Worm (Caenorhabditis elegans): ENCODE results near the gene F33G12.7.

F33G12.7 gene

DNA sequence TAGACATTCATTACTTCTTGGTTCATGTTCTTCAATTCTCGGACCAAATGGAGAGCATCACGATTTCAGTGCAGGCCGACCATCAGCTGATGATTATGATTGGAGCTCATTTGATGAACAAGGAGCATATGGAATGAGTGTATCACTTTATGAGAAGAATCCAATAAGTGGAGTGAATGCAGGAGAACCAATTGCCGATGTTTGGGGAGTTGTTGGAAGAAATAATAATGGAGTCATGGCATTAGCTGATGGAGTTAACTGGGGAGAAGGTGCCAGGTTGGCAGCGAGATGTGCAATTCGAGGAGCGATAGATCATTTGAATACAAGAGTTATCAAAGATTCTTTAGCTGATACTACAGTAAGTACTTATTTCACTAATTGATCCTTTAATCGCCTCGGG is 10.3 kb upstream of the F33G12.7 start:
- TF ChIP-seq ama-1 (optimal IDR thresholded peaks at IDR 0.05), result no peak

DNA sequence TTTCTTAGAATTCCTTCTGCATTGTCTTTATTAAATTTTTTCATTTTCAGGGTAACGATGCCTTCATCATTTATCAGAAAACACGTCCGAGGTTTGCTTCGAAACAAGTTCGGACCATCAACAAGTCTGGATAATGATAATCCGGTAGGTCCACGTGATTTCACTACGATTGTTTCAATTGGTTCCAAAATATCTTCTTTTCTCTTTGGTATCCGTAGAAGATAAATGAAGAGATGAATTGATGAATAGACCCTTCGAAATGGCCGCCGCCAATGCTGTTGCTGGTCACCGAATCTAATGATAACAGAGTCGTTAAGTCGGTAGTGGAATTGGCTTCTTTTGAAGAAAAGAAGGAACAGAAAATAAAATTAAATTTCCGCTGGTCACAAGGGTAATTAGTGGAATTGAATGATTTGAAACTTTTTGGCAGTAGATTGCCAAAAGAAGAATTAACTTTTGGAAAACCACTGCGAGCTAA is 9.4 kb upstream of the F33G12.7 start, which contains the start of gene F33G12.6:
Gene F33G12.6, plus strand, starts transcription at position 51 of the 478 bp plus-strand sequence.
- TF ChIP-seq hnd-1 (tag; optimal IDR thresholded peaks at IDR 0.05) (no peak), sea-1 (GFP tag; conservative IDR thresholded peaks at IDR 0.05) (no peak), F13C5.2 (tag; optimal IDR thresholded peaks at IDR 0.05) (no peak), ama-1 (optimal IDR thresholded peaks at IDR 0.05) (no peak), tbx-11 (GFP tag; IDR thresholded peaks at IDR 0.05) (no peak), scrt-1 (GFP tag; IDR thresholded peaks at IDR 0.05) (no peak), aly-1 (tag; optimal IDR thresholded peaks at IDR 0.05) (no peak), flt-1 (GFP tag; IDR thresholded peaks at IDR 0.05) (no peak), B0310.2 (tag; optimal IDR thresholded peaks at IDR 0.05) (no peak)

DNA sequence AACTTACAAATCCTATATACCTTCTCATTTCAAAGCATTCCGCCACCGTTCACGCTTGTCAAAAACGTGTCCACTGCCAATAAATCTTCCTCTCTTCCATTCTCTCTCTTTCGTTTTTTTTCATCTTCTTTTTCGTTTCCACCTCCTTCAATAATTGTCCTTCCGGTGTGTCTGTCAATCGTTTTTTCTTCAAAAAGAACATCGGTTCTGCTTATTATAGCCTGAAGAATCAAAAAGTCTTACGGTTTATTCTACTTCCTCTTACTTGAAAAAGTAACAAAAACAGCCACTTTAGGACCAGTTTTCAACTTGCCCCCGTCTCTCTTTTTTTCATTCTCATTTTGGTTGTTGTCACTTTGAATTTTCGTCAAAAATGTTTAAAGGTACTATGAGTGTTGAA is 8.8 kb upstream of the F33G12.7 start:
- no peak for TF ChIP-seq pes-1 (GFP tag; IDR thresholded peaks at IDR 0.05)
- TF ChIP-seq ceh-13 (GFP tag; optimal IDR thresholded peaks at IDR 0.05), result no peak
- no peak for TF ChIP-seq tbx-37 (GFP tag; conservative IDR thresholded peaks at IDR 0.05)
- TF ChIP-seq ama-1 (optimal IDR thresholded peaks at IDR 0.05), result no peak
- TF ChIP-seq hmbx-1 (tag; optimal IDR thresholded peaks at IDR 0.05), result no peak
- no peak for TF ChIP-seq tra-4 (tag; optimal IDR thresholded peaks at IDR 0.05)
- no peak for TF ChIP-seq tbx-11 (GFP tag; IDR thresholded peaks at IDR 0.05)
- TF ChIP-seq aly-1 (tag; optimal IDR thresholded peaks at IDR 0.05), result no peak
- no peak for TF ChIP-seq flt-1 (GFP tag; IDR thresholded peaks at IDR 0.05)
- no peak for TF ChIP-seq sea-1 (GFP tag; conservative IDR thresholded peaks at IDR 0.05)
- TF ChIP-seq hmg-4 (GFP tag; optimal IDR thresholded peaks at IDR 0.05), result no peak
- TF ChIP-seq B0310.2 (tag; optimal IDR thresholded peaks at IDR 0.05), result no peak
- no peak for TF ChIP-seq scrt-1 (GFP tag; IDR thresholded peaks at IDR 0.05)
- no peak for TF ChIP-seq ets-7 (tag; optimal IDR thresholded peaks at IDR 0.05)
- TF ChIP-seq hnd-1 (tag; optimal IDR thresholded peaks at IDR 0.05), result no peak
- no peak for TF ChIP-seq F13C5.2 (tag; optimal IDR thresholded peaks at IDR 0.05)
- no peak for TF ChIP-seq ceh-36 (tag; optimal IDR thresholded peaks at IDR 0.05)

DNA sequence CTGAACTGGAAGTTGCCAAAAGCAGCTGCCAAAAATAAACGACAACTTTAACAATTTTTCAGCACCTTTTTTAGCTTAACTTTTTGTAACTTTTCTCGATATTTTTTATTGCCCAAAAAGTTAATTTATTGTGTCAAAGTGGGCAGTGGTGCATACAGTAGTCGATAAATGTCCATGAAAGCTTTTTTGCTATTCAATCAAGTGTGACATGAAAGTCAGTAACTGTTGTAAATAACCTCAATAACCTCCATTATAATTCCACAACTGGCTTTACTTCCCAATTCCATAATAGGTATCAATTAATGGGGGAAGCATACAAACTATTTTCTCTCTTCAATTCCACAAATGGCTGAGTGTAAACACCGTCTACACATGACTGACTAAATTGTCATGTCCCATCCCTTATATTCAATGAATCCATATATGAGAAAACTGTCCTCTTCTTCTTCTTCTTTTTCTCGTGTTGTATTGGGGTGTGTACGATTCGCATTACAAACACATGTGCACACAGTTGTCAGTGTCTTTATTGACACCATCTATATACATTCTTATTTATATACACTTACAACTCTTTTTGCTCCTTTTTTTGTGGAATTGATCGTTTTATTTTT is 7.8 kb upstream of the F33G12.7 start:
- no peak for TF ChIP-seq tbx-11 (GFP tag; IDR thresholded peaks at IDR 0.05)
- TF ChIP-seq pes-1 (GFP tag; IDR thresholded peaks at IDR 0.05), result no peak
- TF ChIP-seq ceh-13 (GFP tag; optimal IDR thresholded peaks at IDR 0.05), result no peak
- TF ChIP-seq sea-1 (GFP tag; conservative IDR thresholded peaks at IDR 0.05), result no peak
- TF ChIP-seq scrt-1 (GFP tag; IDR thresholded peaks at IDR 0.05), result no peak
- TF ChIP-seq ets-7 (tag; optimal IDR thresholded peaks at IDR 0.05), result no peak
- no peak for TF ChIP-seq ama-1 (optimal IDR thresholded peaks at IDR 0.05)
- no peak for TF ChIP-seq tbx-37 (GFP tag; conservative IDR thresholded peaks at IDR 0.05)
- no peak for TF ChIP-seq ceh-36 (tag; optimal IDR thresholded peaks at IDR 0.05)
- TF ChIP-seq F13C5.2 (tag; optimal IDR thresholded peaks at IDR 0.05), result no peak
- TF ChIP-seq B0310.2 (tag; optimal IDR thresholded peaks at IDR 0.05), result no peak
- no peak for TF ChIP-seq tra-4 (tag; optimal IDR thresholded peaks at IDR 0.05)
- no peak for TF ChIP-seq flt-1 (GFP tag; IDR thresholded peaks at IDR 0.05)
- TF ChIP-seq hmg-4 (GFP tag; optimal IDR thresholded peaks at IDR 0.05), result no peak

DNA sequence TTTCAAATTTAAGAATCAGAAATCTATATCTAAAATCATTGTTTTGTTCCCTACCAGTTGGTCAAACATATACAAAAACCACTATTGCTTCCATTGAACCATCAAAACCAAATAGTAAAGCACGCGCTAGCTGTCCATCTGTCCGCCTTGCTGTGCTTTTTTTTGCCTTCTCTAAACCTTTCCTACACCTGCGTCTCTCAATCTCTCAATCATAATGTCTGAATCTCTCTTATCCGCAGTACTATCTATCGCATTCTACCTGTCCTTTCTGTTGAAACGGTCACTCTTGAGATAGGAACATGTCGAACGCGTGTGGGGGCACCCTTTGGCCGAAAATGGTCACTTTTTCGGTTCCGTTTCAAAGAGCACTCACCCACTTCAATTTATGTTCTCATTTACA is 6.8 kb upstream of the F33G12.7 start:
- TF ChIP-seq hnd-1 (tag; optimal IDR thresholded peaks at IDR 0.05) (no peak), ceh-13 (GFP tag; optimal IDR thresholded peaks at IDR 0.05) (no peak), hmbx-1 (tag; optimal IDR thresholded peaks at IDR 0.05) (no peak), tra-4 (tag; optimal IDR thresholded peaks at IDR 0.05) (no peak), ets-7 (tag; optimal IDR thresholded peaks at IDR 0.05) (no peak), flt-1 (GFP tag; IDR thresholded peaks at IDR 0.05) (no peak), pes-1 (GFP tag; IDR thresholded peaks at IDR 0.05) (no peak), tbx-37 (GFP tag; conservative IDR thresholded peaks at IDR 0.05) (no peak), sea-1 (GFP tag; conservative IDR thresholded peaks at IDR 0.05) (no peak), ceh-36 (tag; optimal IDR thresholded peaks at IDR 0.05) (no peak), B0310.2 (tag; optimal IDR thresholded peaks at IDR 0.05) (no peak), tbx-11 (GFP tag; IDR thresholded peaks at IDR 0.05) (no peak), ama-1 (optimal IDR thresholded peaks at IDR 0.05) (no peak), scrt-1 (GFP tag; IDR thresholded peaks at IDR 0.05) (no peak), hmg-4 (GFP tag; optimal IDR thresholded peaks at IDR 0.05) (no peak), F13C5.2 (tag; optimal IDR thresholded peaks at IDR 0.05) (no peak), aly-1 (tag; optimal IDR thresholded peaks at IDR 0.05) (no peak)

DNA sequence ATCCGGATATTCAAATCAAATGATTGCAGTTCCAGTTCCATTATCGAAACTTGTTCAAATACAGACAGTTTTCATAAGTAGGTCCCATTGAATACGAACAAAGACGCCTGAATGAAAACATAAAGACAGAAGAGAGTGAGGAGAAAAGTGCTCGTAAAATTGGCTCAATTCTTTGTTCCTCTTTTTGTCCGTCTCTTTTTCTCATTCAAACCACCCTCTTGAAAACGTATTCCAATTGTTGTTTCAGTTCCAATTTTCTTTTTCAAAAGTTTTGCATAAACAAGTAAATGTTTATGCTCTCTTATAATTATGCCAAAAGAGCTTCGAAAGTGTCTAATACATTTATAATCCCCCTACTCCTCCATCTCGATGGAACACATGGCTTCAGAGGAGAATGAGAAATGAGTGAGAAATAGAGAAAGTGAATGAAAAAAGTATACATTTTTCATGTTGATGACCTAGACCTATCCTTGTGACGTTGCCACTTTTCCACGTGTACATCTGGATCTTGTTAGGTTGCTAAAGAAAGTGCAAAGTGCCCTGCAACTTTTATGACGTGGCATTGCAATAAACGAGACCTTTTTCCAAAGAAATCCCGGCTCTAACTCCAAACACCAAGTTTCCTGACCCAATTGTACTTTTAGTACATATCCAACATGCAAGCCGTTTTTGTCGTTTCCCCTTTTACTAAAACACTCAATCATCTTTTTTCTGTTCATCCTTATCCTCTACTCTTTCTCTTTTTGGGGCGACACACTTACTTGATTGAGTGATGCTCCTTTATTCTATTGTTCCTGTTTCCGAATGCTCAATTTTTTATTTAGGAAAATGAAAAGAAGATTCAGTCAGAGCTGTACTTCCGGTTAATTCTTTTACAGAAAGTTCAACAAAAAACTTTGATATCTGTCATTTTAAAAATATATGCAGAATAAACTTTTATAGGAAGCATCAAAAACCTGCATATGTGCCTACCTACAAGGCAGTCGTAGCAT is 6.0 kb upstream of the F33G12.7 start:
- no peak for TF ChIP-seq flt-1 (GFP tag; IDR thresholded peaks at IDR 0.05)

DNA sequence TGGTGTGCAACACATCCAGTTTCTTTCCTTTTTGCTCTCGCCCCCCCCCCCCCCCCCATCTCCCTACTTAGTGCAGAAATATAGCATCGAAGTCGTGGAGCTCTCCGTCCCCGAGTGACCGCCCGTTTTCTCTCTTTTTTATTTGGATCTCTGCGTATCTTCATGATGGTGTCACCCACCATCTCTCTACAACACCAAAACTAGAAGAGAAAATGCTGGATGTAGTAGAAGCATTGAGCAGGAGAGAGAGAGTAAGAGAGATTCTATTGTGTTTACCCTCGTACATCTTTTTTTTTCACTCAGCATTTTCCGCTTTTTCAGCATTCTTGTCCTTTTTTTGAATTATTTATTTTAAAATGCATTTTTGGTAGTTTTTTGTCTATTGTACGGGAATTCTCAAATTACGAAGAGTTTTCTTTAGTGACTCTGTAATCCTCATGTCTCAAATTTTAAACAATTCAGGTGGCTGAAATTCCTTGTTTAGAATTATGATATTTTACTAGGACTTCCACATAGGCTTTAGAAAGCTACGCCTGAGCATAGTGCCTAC is 2.0 kb upstream of the F33G12.7 start:
- TF ChIP-seq tra-4 (tag; optimal IDR thresholded peaks at IDR 0.05), result no peak
- no peak for TF ChIP-seq F13C5.2 (tag; optimal IDR thresholded peaks at IDR 0.05)
- no peak for TF ChIP-seq flt-1 (GFP tag; IDR thresholded peaks at IDR 0.05)
- TF ChIP-seq scrt-1 (GFP tag; IDR thresholded peaks at IDR 0.05), result no peak
- no peak for TF ChIP-seq ceh-13 (GFP tag; optimal IDR thresholded peaks at IDR 0.05)
- no peak for TF ChIP-seq B0310.2 (tag; optimal IDR thresholded peaks at IDR 0.05)
- no peak for TF ChIP-seq aly-1 (tag; optimal IDR thresholded peaks at IDR 0.05)
- no peak for TF ChIP-seq tbx-37 (GFP tag; conservative IDR thresholded peaks at IDR 0.05)

All from whole organism, early embryonic.